Worm (Caenorhabditis elegans) whole organism, L2 larva: ENCODE measurements around the gene hrg-4.

Experiments
- C34F6.9 ChIP-seq: fragments of 150-350 bp; optimal IDR thresholded peaks from 2 replicates; lab custom pipeline; 2014; ENCODE audit warnings: missing biosample characterization, missing genetic modification characterization
- F13H6.1 ChIP-seq: sonication (generic microtip); optimal IDR thresholded peaks from 2 replicates; lab custom pipeline; 2016; ENCODE audit warnings: missing genetic modification characterization, missing compliant biosample characterization
- R02D3.7 ChIP-seq: fragments of 150-350 bp; optimal IDR thresholded peaks from 2 replicates; lab custom pipeline; 2014; ENCODE audit warnings: missing biosample characterization, missing genetic modification characterization
- Y55F3AM.14 ChIP-seq: fragments of 200-800 bp; sonication (Bioruptor generic); optimal IDR thresholded peaks from 2 replicates; lab custom pipeline; 2018; ENCODE audit warnings: mild to moderate bottlenecking, missing genetic modification characterization, missing compliant biosample characterization
- ZK546.5 ChIP-seq: sonication (generic microtip); optimal IDR thresholded peaks from 2 replicates; lab custom pipeline; 2017; ENCODE audit warnings: missing biosample characterization, missing genetic modification characterization
- alr-1 ChIP-seq: fragments of 150-350 bp; optimal IDR thresholded peaks from 2 replicates; lab custom pipeline; 2014; ENCODE audit warnings: missing biosample characterization, missing genetic modification characterization
- ama-1 ChIP-seq: fragments of 150-350 bp; optimal IDR thresholded peaks from 2 replicates; lab custom pipeline; 2018; ENCODE audit warnings: inconsistent platforms
- ceh-16 ChIP-seq: fragments of 150-350 bp; optimal IDR thresholded peaks from 2 replicates; lab custom pipeline; 2014; ENCODE audit warnings: missing biosample characterization, missing genetic modification characterization
- ceh-82 ChIP-seq: fragments of 150-350 bp; optimal IDR thresholded peaks from 2 replicates; lab custom pipeline; 2014; ENCODE audit warnings: missing biosample characterization, missing genetic modification characterization
- crh-2 ChIP-seq: sonication (generic microtip); optimal IDR thresholded peaks from 2 replicates; lab custom pipeline; 2017; ENCODE audit warnings: missing biosample characterization, missing genetic modification characterization
- dmd-4 ChIP-seq: sonication (generic microtip); optimal IDR thresholded peaks from 2 replicates; lab custom pipeline; 2017; ENCODE audit warnings: missing biosample characterization, missing genetic modification characterization
- egl-27 ChIP-seq: sonication (generic microtip); optimal IDR thresholded peaks from 3 replicates; lab custom pipeline; 2017; ENCODE audit warnings: missing biosample characterization, missing genetic modification reagents, missing genetic modification characterization
- elt-1 ChIP-seq: fragments of 150-350 bp; optimal IDR thresholded peaks from 2 replicates; lab custom pipeline; 2014; ENCODE audit warnings: missing biosample characterization, missing genetic modification characterization
- fos-1 ChIP-seq: fragments of 150-350 bp; optimal IDR thresholded peaks from 2 replicates; lab custom pipeline; 2014; ENCODE audit warnings: missing biosample characterization, missing genetic modification characterization
- gmeb-1 ChIP-seq: fragments of 150-350 bp; optimal IDR thresholded peaks from 2 replicates; lab custom pipeline; 2014; ENCODE audit warnings: missing biosample characterization, missing genetic modification characterization
- lin-11 ChIP-seq: fragments of 150-350 bp; sonication (generic microtip); optimal IDR thresholded peaks from 2 replicates; lab custom pipeline; 2014; ENCODE audit warnings: missing biosample characterization, missing genetic modification characterization, inconsistent platforms, mixed read lengths
- lin-13 ChIP-seq: fragments of 150-350 bp; optimal IDR thresholded peaks from 2 replicates; lab custom pipeline; 2014; ENCODE audit warnings: missing biosample characterization, missing genetic modification reagents, missing genetic modification characterization
- lin-39 ChIP-seq: fragments of 150-350 bp; optimal IDR thresholded peaks from 2 replicates; lab custom pipeline; 2014; ENCODE audit warnings: missing biosample characterization, missing genetic modification reagents, missing genetic modification characterization
- lsy-2 ChIP-seq, 2 experiments: fragments of 150-350 bp in 1 of 2; sonication (generic microtip) in 1 of 2; optimal IDR thresholded peaks; 2 replicates each; lab custom pipeline; 2014 to 2017; ENCODE audit warnings: missing biosample characterization in 2 of 2, missing genetic modification characterization in 2 of 2
- mab-5 ChIP-seq: fragments of 150-350 bp; optimal IDR thresholded peaks from 2 replicates; lab custom pipeline; 2014; ENCODE audit warnings: missing biosample characterization, missing genetic modification characterization
- mdl-1 ChIP-seq, 2 experiments: fragments of 150-350 bp in 1 of 2; sonication (generic microtip) in 1 of 2; optimal IDR thresholded peaks; 2 replicates each; lab custom pipeline; 2017; ENCODE audit warnings: missing biosample characterization in 2 of 2, missing genetic modification characterization in 2 of 2
- nhr-10 ChIP-seq: sonication (generic microtip); optimal IDR thresholded peaks from 2 replicates; lab custom pipeline; 2017; ENCODE audit warnings: missing biosample characterization, missing genetic modification characterization
- nhr-11 ChIP-seq: fragments of 150-350 bp; optimal IDR thresholded peaks from 2 replicates; lab custom pipeline; 2014; ENCODE audit warnings: missing biosample characterization, missing genetic modification characterization
- nhr-12 ChIP-seq: fragments of 150-350 bp; optimal IDR thresholded peaks from 2 replicates; lab custom pipeline; 2014; ENCODE audit warnings: missing biosample characterization, missing genetic modification characterization
- nhr-129 ChIP-seq: fragments of 150-350 bp; optimal IDR thresholded peaks from 2 replicates; lab custom pipeline; 2014; ENCODE audit warnings: missing biosample characterization, missing genetic modification characterization
- nhr-21 ChIP-seq: fragments of 150-350 bp; optimal IDR thresholded peaks from 2 replicates; lab custom pipeline; 2014; ENCODE audit warnings: missing biosample characterization, missing genetic modification characterization
- nhr-23 ChIP-seq: fragments of 150-350 bp; optimal IDR thresholded peaks from 2 replicates; lab custom pipeline; 2014; ENCODE audit warnings: missing biosample characterization, missing genetic modification reagents, missing genetic modification characterization
- nhr-237 ChIP-seq: fragments of 150-350 bp; optimal IDR thresholded peaks from 2 replicates; lab custom pipeline; 2014; ENCODE audit warnings: missing biosample characterization, missing genetic modification characterization
- nhr-25 ChIP-seq: fragments of 150-350 bp; sonication (generic microtip); optimal IDR thresholded peaks from 3 replicates; lab custom pipeline; 2014; ENCODE audit warnings: missing biosample characterization, missing genetic modification characterization
- nhr-6 ChIP-seq: fragments of 150-350 bp; optimal IDR thresholded peaks from 2 replicates; lab custom pipeline; 2014; ENCODE audit warnings: missing biosample characterization, missing genetic modification characterization
- nhr-77 ChIP-seq: fragments of 150-350 bp; optimal IDR thresholded peaks from 2 replicates; lab custom pipeline; 2014; ENCODE audit warnings: missing biosample characterization, missing genetic modification characterization
- peb-1 ChIP-seq: fragments of 150-350 bp; optimal IDR thresholded peaks from 2 replicates; lab custom pipeline; 2014; ENCODE audit warnings: missing biosample characterization, missing genetic modification characterization
- sem-4 ChIP-seq: fragments of 150-350 bp; optimal IDR thresholded peaks from 2 replicates; lab custom pipeline; 2014; ENCODE audit warnings: missing biosample characterization, missing genetic modification reagents, missing genetic modification characterization
- skn-1 ChIP-seq: sonication (generic microtip); optimal IDR thresholded peaks from 2 replicates; lab custom pipeline; 2017; ENCODE audit warnings: missing biosample characterization, missing genetic modification characterization
- sma-3 ChIP-seq: sonication (generic microtip); optimal IDR thresholded peaks from 2 replicates; lab custom pipeline; 2016; ENCODE audit warnings: missing genetic modification reagents, missing genetic modification characterization, missing compliant biosample characterization
- sma-9 ChIP-seq, 2 experiments: fragments of 150-350 bp in 1 of 2; sonication (generic microtip) in 1 of 2; optimal IDR thresholded peaks; 2 replicates each; lab custom pipeline; 2014 to 2016; ENCODE audit warnings: missing genetic modification characterization in 2 of 2, mild to moderate bottlenecking in 1 of 2, missing biosample characterization in 1 of 2, missing compliant biosample characterization in 1 of 2, missing genetic modification reagents in 1 of 2, moderate library complexity in 1 of 2
- snpc-4 ChIP-seq: fragments of 150-350 bp; optimal IDR thresholded peaks from 2 replicates; lab custom pipeline; 2014; ENCODE audit warnings: missing biosample characterization, missing genetic modification characterization
- unc-39 ChIP-seq: fragments of 150-350 bp; optimal IDR thresholded peaks from 2 replicates; lab custom pipeline; 2014; ENCODE audit warnings: missing biosample characterization, missing genetic modification characterization
- unc-62 ChIP-seq: fragments of 150-350 bp; optimal IDR thresholded peaks from 2 replicates; lab custom pipeline; 2014; ENCODE audit warnings: missing biosample characterization, missing genetic modification reagents, missing genetic modification characterization
- ztf-1 ChIP-seq: fragments of 200-800 bp; sonication (Bioruptor generic); conservative IDR thresholded peaks from 2 replicates; pipeline ENCODE4 v1.3.6; 2022; ENCODE audit warnings: missing genetic modification characterization, missing compliant biosample characterization
- ztf-11 ChIP-seq: sonication (generic microtip); optimal IDR thresholded peaks from 2 replicates; lab custom pipeline; 2017; ENCODE audit warnings: missing biosample characterization, missing genetic modification characterization

Gene hrg-4

ce11 chrIV:11015881-11016280 is 14.9 kb downstream of the hrg-4 start, which contains the start of gene F13H10.3:
TSS of gene F13H10.3 (minus strand) at chrIV:11015953.
- TF ChIP-seq nhr-237 (tag; lab: Kevin White, UChicago) (no peak), F13H6.1 (tag; lab: Kevin White, UChicago) (no peak), fos-1 (tag; lab: Kevin White, UChicago) (peak; percentile 59), sma-3 (GFP tag; lab: Kevin White, UChicago) (no peak), crh-2 (tag; lab: Kevin White, UChicago) (peak; percentile 62), gmeb-1 (no peak), C34F6.9 (tag; lab: Kevin White, UChicago) (no peak), R02D3.7 (no peak), snpc-4 (no peak), ceh-16 (no peak), nhr-25 (tag; lab: Kevin White, UChicago) (no peak), dmd-4 (tag; lab: Kevin White, UChicago) (no peak), ceh-82 (no peak), ama-1 (no peak), elt-1 (tag; lab: Kevin White, UChicago) (no peak), mdl-1 (tag; optimal IDR thresholded peaks at IDR 0.05; lab: Kevin White, UChicago) (peak in 1 of 2 experiments; percentile 27), lin-39 (tag; lab: Kevin White, UChicago) (no peak), sma-9 (GFP tag; optimal IDR thresholded peaks at IDR 0.05; lab: Kevin White, UChicago) (peak; percentile 31), sma-9 (tag; optimal IDR thresholded peaks at IDR 0.05; lab: Kevin White, UChicago) (no peak), nhr-10 (tag; lab: Kevin White, UChicago) (no peak)

DNA sequence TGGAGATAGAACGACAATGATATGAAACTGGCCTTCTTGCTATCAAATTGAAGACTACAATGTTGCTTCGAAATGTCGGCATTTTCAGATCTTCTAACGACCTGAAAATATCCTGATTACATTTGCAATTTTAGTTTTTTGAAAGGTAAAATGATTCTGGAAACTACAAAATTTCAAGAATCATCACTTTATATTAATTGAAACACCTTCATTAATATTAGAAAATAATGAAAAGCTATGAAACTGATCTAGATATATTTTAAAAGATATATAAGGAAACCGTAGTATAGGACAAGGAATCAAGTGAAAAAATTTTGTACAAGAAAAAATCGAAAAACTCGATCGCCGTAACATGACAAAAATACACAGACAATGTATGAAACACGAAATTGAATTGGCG is 18.9 kb downstream of the hrg-4 start, which contains the start of gene ndx-9:
Gene ndx-9 (minus strand): TSS at position 101 of the 400 bp plus-strand sequence.
- TF ChIP-seq lin-13 (no peak), nhr-21 (tag; lab: Kevin White, UChicago) (no peak), skn-1 (tag; lab: Kevin White, UChicago) (no peak), nhr-10 (tag; lab: Kevin White, UChicago) (no peak), nhr-77 (tag; lab: Kevin White, UChicago) (no peak), ztf-11 (tag; lab: Kevin White, UChicago) (no peak), dmd-4 (tag; lab: Kevin White, UChicago) (no peak), fos-1 (tag; lab: Kevin White, UChicago) (no peak), alr-1 (no peak), sem-4 (tag; lab: Kevin White, UChicago) (no peak), F13H6.1 (tag; lab: Kevin White, UChicago) (no peak), ama-1 (no peak), ZK546.5 (no peak), ceh-82 (no peak), peb-1 (tag; lab: Kevin White, UChicago) (no peak), unc-62 (GFP tag; lab: Kevin White, UChicago) (no peak), nhr-12 (no peak)
- TF ChIP-seq, all 48 proteins: peak for 0

DNA sequence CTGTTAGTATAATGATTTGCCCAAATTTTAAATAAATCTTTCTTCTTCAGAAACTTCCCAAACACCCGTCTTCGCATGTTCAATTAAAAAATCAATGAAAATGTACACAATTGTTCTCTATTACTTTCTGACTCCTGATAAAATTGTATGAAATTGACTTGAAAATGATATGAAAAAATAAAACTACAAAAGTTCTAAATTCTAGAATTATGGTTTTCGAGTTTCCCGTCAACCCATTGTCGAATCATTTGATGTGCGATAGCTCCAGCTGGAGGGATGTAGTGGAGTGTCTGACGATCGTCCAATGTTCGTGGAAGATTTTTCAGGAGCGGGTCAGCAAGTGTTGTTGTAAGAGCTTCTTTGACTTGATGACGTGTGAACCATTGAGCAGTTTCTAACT is 20.9 kb downstream of the hrg-4 start:
- no peak for TF ChIP-seq sma-9 (GFP tag; optimal IDR thresholded peaks at IDR 0.05; lab: Kevin White, UChicago)
- no peak for TF ChIP-seq sma-9 (tag; optimal IDR thresholded peaks at IDR 0.05; lab: Kevin White, UChicago)
- no peak for TF ChIP-seq nhr-129 (tag; lab: Kevin White, UChicago)
- no peak for TF ChIP-seq elt-1 (tag; lab: Kevin White, UChicago)
- no peak for TF ChIP-seq gmeb-1
- TF ChIP-seq lsy-2 (tag; optimal IDR thresholded peaks at IDR 0.05; lab: Kevin White, UChicago): no peak
- TF ChIP-seq nhr-237 (tag; lab: Kevin White, UChicago): no peak
- no peak for TF ChIP-seq alr-1
- no peak for TF ChIP-seq ZK546.5
- no peak for TF ChIP-seq ceh-16
- TF ChIP-seq mab-5 (tag; lab: Kevin White, UChicago): no peak
- no peak for TF ChIP-seq nhr-25 (tag; lab: Kevin White, UChicago)
- no peak for TF ChIP-seq C34F6.9 (tag; lab: Kevin White, UChicago)
- TF ChIP-seq snpc-4: no peak
- no peak for TF ChIP-seq unc-39 (tag; lab: Kevin White, UChicago)
- TF ChIP-seq lin-11 (tag; lab: Kevin White, UChicago): no peak
- no peak for TF ChIP-seq nhr-23 (tag; lab: Kevin White, UChicago)
- no peak for TF ChIP-seq ztf-11 (tag; lab: Kevin White, UChicago)
- no peak for TF ChIP-seq F13H6.1 (tag; lab: Kevin White, UChicago)

DNA sequence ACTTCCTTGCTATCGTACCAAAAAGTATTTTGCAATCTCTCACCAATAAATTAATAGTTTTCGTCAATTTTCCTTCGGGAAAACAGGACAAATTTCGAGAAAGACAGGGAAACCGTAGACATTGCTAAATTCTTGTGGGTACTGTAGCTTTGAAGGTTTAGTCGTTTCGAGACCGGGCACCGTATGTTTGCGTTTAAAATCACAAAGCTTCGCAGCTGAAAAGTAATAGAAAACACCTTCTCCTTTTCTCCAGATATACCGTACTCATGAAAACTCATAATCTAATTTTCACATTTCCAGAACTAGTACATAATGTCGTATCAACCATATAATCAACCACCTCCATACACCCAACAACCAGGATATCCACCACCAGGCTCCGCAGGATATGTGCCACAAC is 21.8 kb downstream of the hrg-4 start, which contains the start of gene F13H10.6:
Gene F13H10.6 (plus strand): TSS at position 301 of the 400 bp plus-strand sequence.
- no peak for TF ChIP-seq mdl-1 (tag; optimal IDR thresholded peaks at IDR 0.05; lab: Kevin White, UChicago)
- no peak for TF ChIP-seq nhr-10 (tag; lab: Kevin White, UChicago)
- no peak for TF ChIP-seq sma-9 (GFP tag; optimal IDR thresholded peaks at IDR 0.05; lab: Kevin White, UChicago)
- TF ChIP-seq sma-9 (tag; optimal IDR thresholded peaks at IDR 0.05; lab: Kevin White, UChicago): no peak
- TF ChIP-seq lsy-2 (tag; optimal IDR thresholded peaks at IDR 0.05; lab: Kevin White, UChicago): no peak
- no peak for TF ChIP-seq Y55F3AM.14 (GFP tag; lab: Kevin White, UChicago)
- TF ChIP-seq nhr-11 (tag; lab: Kevin White, UChicago): no peak
- TF ChIP-seq nhr-25 (tag; lab: Kevin White, UChicago): no peak
- no peak for TF ChIP-seq lin-13
- no peak for TF ChIP-seq ztf-1 (GFP tag; lab: Robert Waterston, UW)
- TF ChIP-seq unc-62 (GFP tag; lab: Kevin White, UChicago): no peak
- no peak for TF ChIP-seq alr-1
- no peak for TF ChIP-seq snpc-4
- TF ChIP-seq peb-1 (tag; lab: Kevin White, UChicago): no peak
- no peak for TF ChIP-seq ceh-16
- no peak for TF ChIP-seq egl-27
- TF ChIP-seq lin-11 (tag; lab: Kevin White, UChicago): no peak
- no peak for TF ChIP-seq mab-5 (tag; lab: Kevin White, UChicago)
- TF ChIP-seq nhr-12: no peak
- TF ChIP-seq nhr-6 (tag; lab: Kevin White, UChicago): no peak
- TF ChIP-seq, all 48 proteins: peak for 0
